Worm (Caenorhabditis elegans): ENCODE data around the gene mks-2.

- TF ChIP-seq him-1 (tag; optimal IDR thresholded peaks at IDR 0.05) = no peak
- TF ChIP-seq dao-5 (tag; optimal IDR thresholded peaks at IDR 0.05) = no peak
- TF ChIP-seq W03F9.2 (tag; optimal IDR thresholded peaks at IDR 0.05) = no peak
Measured at ce11 chrII:6236093-6236945, 17.1 kb upstream of the mks-2 start.

All from whole organism, L4/young adult.